Fruit fly (Drosophila melanogaster): ENCODE data around the gene CG33635.

CG33635 gene

DNA sequence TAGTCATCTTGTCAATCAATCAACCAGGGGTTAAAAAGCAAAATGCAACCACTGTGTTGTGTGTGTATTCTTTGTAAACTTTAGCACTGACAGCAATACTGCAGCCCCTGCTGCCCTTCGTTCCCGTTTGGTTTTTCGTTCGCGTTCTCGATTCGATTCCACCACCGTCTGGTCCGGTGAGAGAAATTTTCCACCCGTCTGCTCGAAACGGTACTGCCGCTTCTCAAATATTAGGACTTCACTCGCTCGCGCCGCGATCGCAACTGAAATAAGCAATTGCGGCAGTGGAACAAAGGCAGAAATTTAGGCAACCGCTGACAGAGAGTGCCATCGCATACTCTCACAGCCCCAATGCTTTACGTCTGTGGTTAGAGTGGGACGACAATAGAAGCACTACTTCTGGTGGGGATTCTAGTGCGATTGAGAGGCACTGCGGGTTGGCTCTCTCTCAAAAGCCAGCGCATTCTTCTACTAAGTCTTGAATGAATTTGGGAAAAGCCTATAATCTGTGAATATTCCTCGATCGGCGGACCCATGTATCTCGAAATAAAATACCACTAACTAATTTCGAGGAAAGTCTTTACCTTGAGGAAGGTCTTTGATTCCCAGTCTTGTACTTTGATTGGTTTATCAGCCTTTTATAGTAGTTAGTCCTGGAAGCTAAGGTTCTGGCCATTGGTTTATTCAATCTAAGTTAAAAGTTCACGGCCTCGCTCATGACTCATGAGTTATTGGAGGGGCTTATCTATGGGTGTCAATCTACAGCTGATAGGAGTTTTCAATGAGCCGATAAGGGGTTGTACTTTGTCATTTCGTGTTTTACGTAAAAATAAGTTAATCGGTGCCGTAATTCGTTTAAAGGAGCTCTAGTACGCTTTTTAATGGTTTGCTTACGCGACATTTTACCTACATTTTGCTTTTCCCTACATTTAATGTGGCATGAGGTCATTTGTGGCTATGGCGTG lies 29.2 kb downstream of the CG33635 start (continued):
- TF ChIP-seq kah (GFP tag; optimal IDR thresholded peaks at IDR 0.05) (peak; percentile 71), CG1024 (GFP tag; IDR thresholded peaks at IDR 0.05) (no peak), insv (GFP tag; optimal IDR thresholded peaks at IDR 0.05) (peak in 1 of 2 experiments; percentile 8), CG11398 (GFP tag; optimal IDR thresholded peaks at IDR 0.05) (peak; percentile 30), Stat92E (GFP tag; optimal IDR thresholded peaks at IDR 0.05) (peak in 1 of 3 experiments; percentile 54), Sox100B (GFP tag; optimal IDR thresholded peaks at IDR 0.05) (no peak), chm (GFP tag; IDR thresholded peaks at IDR 0.05) (peak; percentile 91), hkb (optimal IDR thresholded peaks at IDR 0.05) (no peak), hkb (GFP tag; IDR thresholded peaks at IDR 0.05) (peak; percentile 42; the same call in 1 of the 2 replicates), CG10321 (GFP tag; IDR thresholded peaks at IDR 0.05) (peak; percentile 97), D19A (tag; optimal IDR thresholded peaks at IDR 0.05) (peak; percentile 50), CG2199 (GFP tag; IDR thresholded peaks at IDR 0.05) (peak; percentile 83), CG3407 (GFP tag; optimal IDR thresholded peaks at IDR 0.05) (peak; percentile 43), CG17328 (GFP tag; IDR thresholded peaks at IDR 0.05) (peak; percentile 47; the same call in 1 of the 2 replicates), zfh1 (GFP tag; IDR thresholded peaks at IDR 0.05) (peak; percentile 60; the same call in 2 of the 3 replicates), CG33213 (GFP tag; optimal IDR thresholded peaks at IDR 0.05) (peak; percentile 11), sc (optimal IDR thresholded peaks at IDR 0.05) (no peak), sc (GFP tag; optimal IDR thresholded peaks at IDR 0.05) (no peak), CG6765 (GFP tag; optimal IDR thresholded peaks at IDR 0.05) (peak; percentile 47), Hmr (GFP tag; optimal IDR thresholded peaks at IDR 0.05) (peak; percentile 57), GATAe (GFP tag; conservative IDR thresholded peaks at IDR 0.05) (no peak; the same call in 1 of the 2 replicates), unc-4 (GFP tag; IDR thresholded peaks at IDR 0.05; ENCODE audit: partially characterized antibody) (peak; percentile 45; the same call in 1 of the 2 replicates), Awh (GFP tag; IDR thresholded peaks at IDR 0.05) (peak; percentile 47; the same call in 1 of the 2 replicates), cg (GFP tag; optimal IDR thresholded peaks at IDR 0.05) (peak; percentile 21), CG10543 (GFP tag; optimal IDR thresholded peaks at IDR 0.05) (peak; percentile 90), CG15601 (tag; optimal IDR thresholded peaks at IDR 0.05) (peak; percentile 60), PHDP (tag; optimal IDR thresholded peaks at IDR 0.05) (peak; percentile 31), NFAT (GFP tag; IDR thresholded peaks at IDR 0.05) (peak; percentile 95), CG6813 (GFP tag; optimal IDR thresholded peaks at IDR 0.05) (peak; percentile 47), hb (GFP tag; IDR thresholded peaks at IDR 0.05; ENCODE audit: partially characterized antibody) (no peak), ems (GFP tag; optimal IDR thresholded peaks at IDR 0.05) (no peak), lab (GFP tag; optimal IDR thresholded peaks at IDR 0.05) (peak; percentile 82), CG12942 (GFP tag; optimal IDR thresholded peaks at IDR 0.05) (no peak), Lpt (GFP tag; optimal IDR thresholded peaks at IDR 0.05) (no peak), CG4854 (GFP tag; optimal IDR thresholded peaks at IDR 0.05) (peak; percentile 9), CG8281 (tag; optimal IDR thresholded peaks at IDR 0.05) (peak; percentile 10), kay (GFP tag; optimal IDR thresholded peaks at IDR 0.05) (peak; percentile 36), CG3281 (GFP tag; optimal IDR thresholded peaks at IDR 0.05) (peak; percentile 54), CG10979 (tag; optimal IDR thresholded peaks at IDR 0.05) (peak; percentile 25), pnt (GFP tag; optimal IDR thresholded peaks at IDR 0.05) (no peak), eve (GFP tag; optimal IDR thresholded peaks at IDR 0.05) (peak in 1 of 2 experiments; percentile 77), CG7839 (tag; optimal IDR thresholded peaks at IDR 0.05) (peak; percentile 30), mirr (GFP tag; optimal IDR thresholded peaks at IDR 0.05) (peak; percentile 78), ssp (GFP tag; IDR thresholded peaks at IDR 0.05) (no peak), dpn (GFP tag; optimal IDR thresholded peaks at IDR 0.05) (peak in 1 of 2 experiments; percentile 14), Jarid2 (GFP tag; optimal IDR thresholded peaks at IDR 0.05) (peak; percentile 97), salm (tag; optimal IDR thresholded peaks at IDR 0.05) (peak; percentile 13)
